Fruit fly (Drosophila melanogaster): Measurements from ENCODE around the gene CG13032.

DNA sequence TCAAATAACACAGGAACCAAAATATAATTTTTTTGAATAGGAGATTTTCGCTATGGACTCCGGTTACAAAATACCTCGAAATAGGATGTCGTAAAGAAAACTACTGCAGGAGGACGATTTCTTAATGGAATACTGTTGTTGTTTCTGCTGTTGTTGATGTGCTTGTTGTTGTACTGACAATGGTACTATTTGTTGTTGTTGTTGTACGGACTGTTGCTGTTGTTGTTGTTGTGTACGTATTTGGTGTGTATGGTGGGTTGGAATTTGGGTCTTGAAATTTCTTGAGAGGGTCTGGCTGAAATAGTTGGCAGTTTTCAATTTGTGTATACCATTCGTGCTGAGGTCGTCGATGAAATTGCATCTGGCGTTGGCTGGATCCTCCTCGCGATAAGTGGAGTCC is 47.6 kb upstream of the CG13032 start:
- TF ChIP-seq CG14655 (GFP tag; optimal IDR thresholded peaks at IDR 0.05) (no peak), fd96Ca (GFP tag; IDR thresholded peaks at IDR 0.05) (no peak)
